Worm (Caenorhabditis elegans) whole organism, mixed stage, embryonic: ENCODE results near the gene F59F5.7.

Experiments
- bed-3 ChIP-seq: fragments of 200-800 bp; sonication (Bioruptor generic); optimal IDR thresholded peaks from 3 replicates; lab custom pipeline; 2018; ENCODE audit warnings: mild to moderate bottlenecking, missing genetic modification characterization, moderate library complexity, missing compliant biosample characterization
- blmp-1 ChIP-seq: fragments of 150-350 bp; optimal IDR thresholded peaks from 2 replicates; lab custom pipeline; 2014; ENCODE audit warnings: missing biosample characterization, missing genetic modification characterization
- ceh-43 ChIP-seq: fragments of 200-800 bp; sonication (Bioruptor generic); optimal IDR thresholded peaks from 2 replicates; lab custom pipeline; 2018; ENCODE audit warnings: mild to moderate bottlenecking, missing genetic modification characterization, moderate library complexity, missing compliant biosample characterization
- ceh-83 ChIP-seq: fragments of 200-800 bp; sonication (Bioruptor generic); optimal IDR thresholded peaks from 2 replicates; lab custom pipeline; 2018; ENCODE audit warnings: mild to moderate bottlenecking, missing genetic modification characterization, missing compliant biosample characterization
- ces-1 ChIP-seq: fragments of 150-350 bp; optimal IDR thresholded peaks from 2 replicates; lab custom pipeline; 2014; ENCODE audit warnings: missing biosample characterization, missing genetic modification reagents, missing genetic modification characterization
- cnd-1 ChIP-seq: fragments of 200-800 bp; sonication (Bioruptor generic); optimal IDR thresholded peaks from 2 replicates; lab custom pipeline; 2018; ENCODE audit warnings: mild to moderate bottlenecking, missing genetic modification characterization, missing compliant biosample characterization
- drap-1 ChIP-seq: fragments of 200-800 bp; sonication (Bioruptor generic); optimal IDR thresholded peaks from 3 replicates; lab custom pipeline; 2018; ENCODE audit warnings: mild to moderate bottlenecking, missing genetic modification characterization, missing compliant biosample characterization
- elt-1 ChIP-seq: sonication (generic microtip); optimal IDR thresholded peaks from 2 replicates; lab custom pipeline; 2017; ENCODE audit warnings: missing genetic modification characterization, mild to moderate bottlenecking, missing compliant biosample characterization, antibody characterized with exemption, moderate library complexity, borderline replicate concordance; ENCODE audit not compliant: insufficient read depth
- elt-3 ChIP-seq: fragments of 150-350 bp; optimal IDR thresholded peaks from 2 replicates; lab custom pipeline; 2014; ENCODE audit warnings: missing biosample characterization, missing genetic modification characterization
- flh-1 ChIP-seq: fragments of 200-800 bp; sonication (Bioruptor generic); optimal IDR thresholded peaks from 2 replicates; lab custom pipeline; 2018; ENCODE audit warnings: mild to moderate bottlenecking, missing genetic modification characterization, moderate library complexity, missing compliant biosample characterization
- ham-2 ChIP-seq: fragments of 200-800 bp; sonication (Bioruptor generic); optimal IDR thresholded peaks from 2 replicates; lab custom pipeline; 2018; ENCODE audit warnings: mild to moderate bottlenecking, missing genetic modification characterization, missing compliant biosample characterization
- hlh-1 ChIP-seq: fragments of 150-350 bp; optimal IDR thresholded peaks from 2 replicates; lab custom pipeline; 2014; ENCODE audit warnings: missing biosample characterization, missing genetic modification reagents, missing genetic modification characterization
- lin-13 ChIP-seq: fragments of 150-350 bp; optimal IDR thresholded peaks from 2 replicates; lab custom pipeline; 2014; ENCODE audit warnings: missing biosample characterization, missing genetic modification characterization
- lin-32 ChIP-seq: fragments of 200-800 bp; sonication (Bioruptor generic); optimal IDR thresholded peaks from 2 replicates; lab custom pipeline; 2018; ENCODE audit warnings: mild to moderate bottlenecking, missing genetic modification characterization, missing compliant biosample characterization
- lsy-2 ChIP-seq: fragments of 150-350 bp; optimal IDR thresholded peaks from 2 replicates; lab custom pipeline; 2014; ENCODE audit warnings: missing biosample characterization, missing genetic modification characterization
- mab-5 ChIP-seq: fragments of 150-350 bp; optimal IDR thresholded peaks from 2 replicates; lab custom pipeline; 2014; ENCODE audit warnings: missing biosample characterization, missing genetic modification characterization
- mep-1 ChIP-seq: fragments of 150-350 bp; optimal IDR thresholded peaks from 2 replicates; lab custom pipeline; 2017; ENCODE audit warnings: missing biosample characterization, missing genetic modification reagents, missing genetic modification characterization, inconsistent platforms
- mls-2 ChIP-seq: sonication (generic microtip); optimal IDR thresholded peaks from 2 replicates; lab custom pipeline; 2016; ENCODE audit warnings: mild to moderate bottlenecking, missing genetic modification characterization, moderate library complexity, missing compliant biosample characterization
- nhr-12 ChIP-seq: fragments of 150-350 bp; optimal IDR thresholded peaks from 2 replicates; lab custom pipeline; 2014; ENCODE audit warnings: missing biosample characterization, missing genetic modification characterization
- nhr-2 ChIP-seq: fragments of 150-350 bp; optimal IDR thresholded peaks from 2 replicates; lab custom pipeline; 2014; ENCODE audit warnings: missing biosample characterization, missing genetic modification characterization
- nhr-237 ChIP-seq: fragments of 150-350 bp; optimal IDR thresholded peaks from 2 replicates; lab custom pipeline; 2014; ENCODE audit warnings: missing biosample characterization, missing genetic modification characterization
- nhr-76 ChIP-seq: sonication (generic microtip); optimal IDR thresholded peaks from 2 replicates; lab custom pipeline; 2017; ENCODE audit warnings: missing biosample characterization, missing genetic modification characterization
- pha-4 ChIP-seq: fragments of 150-350 bp; optimal IDR thresholded peaks from 2 replicates; lab custom pipeline; 2018; ENCODE audit warnings: missing biosample characterization, missing genetic modification reagents, missing genetic modification characterization
- sptf-1 ChIP-seq: sonication (generic microtip); optimal IDR thresholded peaks from 2 replicates; lab custom pipeline; 2017; ENCODE audit warnings: mild to moderate bottlenecking, missing genetic modification characterization, moderate library complexity, missing compliant biosample characterization
- tbx-8 ChIP-seq: fragments of 200-800 bp; sonication (Bioruptor generic); optimal IDR thresholded peaks from 2 replicates; lab custom pipeline; 2018; ENCODE audit warnings: mild to moderate bottlenecking, missing genetic modification characterization, moderate library complexity, missing compliant biosample characterization
- unc-120 ChIP-seq: sonication (generic microtip); optimal IDR thresholded peaks from 2 replicates; lab custom pipeline; 2017; ENCODE audit warnings: missing genetic modification characterization, missing compliant biosample characterization; ENCODE audit not compliant: poor library complexity, severe bottlenecking
- unc-39 ChIP-seq: fragments of 150-350 bp; optimal IDR thresholded peaks from 2 replicates; lab custom pipeline; 2014; ENCODE audit warnings: missing biosample characterization, missing genetic modification characterization
- unc-62 ChIP-seq: fragments of 150-350 bp; optimal IDR thresholded peaks from 2 replicates; lab custom pipeline; 2014; ENCODE audit warnings: missing biosample characterization, missing genetic modification reagents, missing genetic modification characterization
- zip-8 ChIP-seq: fragments of 150-350 bp; optimal IDR thresholded peaks from 2 replicates; lab custom pipeline; 2014; ENCODE audit warnings: missing biosample characterization, missing genetic modification characterization
- ztf-11 ChIP-seq: fragments of 150-350 bp; optimal IDR thresholded peaks from 2 replicates; lab custom pipeline; 2014; ENCODE audit warnings: missing biosample characterization, missing genetic modification characterization

Gene F59F5.7

DNA sequence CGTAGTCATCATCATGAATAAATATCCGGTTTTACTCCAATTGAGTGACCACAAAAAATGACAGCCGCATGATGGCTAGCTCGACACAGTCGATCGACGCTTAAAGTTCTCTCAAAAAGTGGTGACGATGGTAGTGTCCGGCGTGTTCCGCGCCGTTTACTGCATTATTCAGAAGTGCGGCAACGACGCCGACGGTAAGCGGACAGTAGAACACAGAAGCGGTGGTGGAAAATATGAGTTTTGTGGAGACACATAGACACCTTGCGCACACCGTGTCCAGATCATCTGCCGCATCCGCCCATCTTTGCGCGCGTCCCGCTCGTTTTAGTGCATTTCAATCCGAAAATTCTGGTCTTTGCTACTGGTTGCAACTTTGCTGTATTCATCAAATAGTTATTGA lies at the start of gene F59F5.7:
Gene F59F5.7 (plus strand): TSS at position 301 of the 400 bp plus-strand sequence.
- TF ChIP-seq pha-4 (tag; lab: Kevin White, UChicago) (no peak), blmp-1 (tag; lab: Kevin White, UChicago) (no peak), unc-120 (tag; lab: Kevin White, UChicago) (no peak), lin-32 (no peak)

DNA sequence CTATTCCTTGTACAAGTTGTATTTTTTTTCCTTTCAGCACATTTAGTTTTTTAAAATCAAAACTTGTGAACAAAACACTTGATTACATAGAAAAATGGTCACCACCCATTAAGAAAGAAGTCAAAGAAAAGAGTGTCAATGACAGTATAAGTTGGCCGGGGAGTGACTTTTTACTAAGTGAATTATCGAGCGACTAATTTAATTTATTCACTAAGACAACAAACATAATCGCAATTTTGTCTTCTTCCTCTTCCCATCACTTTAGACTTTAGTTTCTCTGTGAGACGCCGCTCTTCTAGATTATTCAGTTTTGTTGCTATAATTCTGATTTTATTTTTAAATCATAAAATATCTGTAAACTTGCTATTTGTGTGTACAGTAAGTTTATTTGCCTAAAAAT lies 45.2 kb upstream of the F59F5.7 start:
- TF ChIP-seq ces-1 (GFP tag; lab: Kevin White, UChicago) (peak; percentile 5), mab-5 (tag; lab: Kevin White, UChicago) (no peak), unc-120 (tag; lab: Kevin White, UChicago) (no peak), elt-3 (tag; lab: Kevin White, UChicago) (no peak)

DNA sequence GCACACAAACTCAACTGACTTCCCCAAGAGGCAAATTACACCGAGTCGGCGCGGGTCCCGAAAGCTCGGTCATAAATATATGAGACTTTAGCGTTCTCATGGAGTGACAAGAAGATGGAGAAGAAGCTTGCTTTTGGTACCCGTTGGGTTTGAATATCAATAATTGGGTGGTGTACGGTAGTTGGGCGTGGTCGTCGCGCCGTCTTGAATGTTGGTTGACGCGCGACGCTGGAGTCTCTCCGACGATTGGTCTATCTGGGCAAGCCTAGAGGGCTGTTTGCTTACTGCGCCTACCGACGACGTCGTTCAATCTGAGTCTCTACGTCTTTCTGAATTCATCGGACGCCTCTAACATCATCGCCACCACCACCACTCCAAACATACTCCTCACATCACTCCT lies 44.5 kb upstream of the F59F5.7 start:
- TF ChIP-seq drap-1 (no peak), ham-2 (GFP tag; lab: Kevin White, UChicago) (peak; percentile 3), ces-1 (GFP tag; lab: Kevin White, UChicago) (no peak), lin-13 (no peak), cnd-1 (tag; lab: Kevin White, UChicago) (no peak), mls-2 (tag; lab: Kevin White, UChicago) (no peak), elt-3 (tag; lab: Kevin White, UChicago) (no peak), mep-1 (tag; lab: Kevin White, UChicago) (no peak), sptf-1 (no peak), unc-39 (no peak), unc-120 (tag; lab: Kevin White, UChicago) (no peak), flh-1 (GFP tag; lab: Kevin White, UChicago) (no peak), nhr-76 (tag; lab: Kevin White, UChicago) (no peak), lin-32 (no peak), mab-5 (tag; lab: Kevin White, UChicago) (no peak), bed-3 (GFP tag; lab: Kevin White, UChicago) (no peak), lsy-2 (tag; lab: Kevin White, UChicago) (peak; percentile 57)

ce11 chrX:10516549-10516948 lies 42.8 kb upstream of the F59F5.7 start:
- TF ChIP-seq hlh-1 (tag; lab: Kevin White, UChicago) (no peak), unc-39 (no peak), nhr-2 (peak; percentile 63), drap-1 (no peak)

- TF ChIP-seq mab-5 (tag; lab: Kevin White, UChicago) (no peak), hlh-1 (tag; lab: Kevin White, UChicago) (no peak), ztf-11 (tag; lab: Kevin White, UChicago) (no peak), ceh-83 (GFP tag; lab: Kevin White, UChicago) (no peak), unc-62 (GFP tag; lab: Kevin White, UChicago) (peak; percentile 92), tbx-8 (no peak), mls-2 (tag; lab: Kevin White, UChicago) (no peak), nhr-12 (no peak), unc-120 (tag; lab: Kevin White, UChicago) (no peak), elt-1 (peak; percentile 91), ces-1 (GFP tag; lab: Kevin White, UChicago) (no peak), unc-39 (no peak), lsy-2 (tag; lab: Kevin White, UChicago) (no peak), nhr-237 (tag; lab: Kevin White, UChicago) (no peak), nhr-76 (tag; lab: Kevin White, UChicago) (no peak), bed-3 (GFP tag; lab: Kevin White, UChicago) (no peak), blmp-1 (tag; lab: Kevin White, UChicago) (no peak), nhr-2 (peak; percentile 69)
Observed at ce11 chrX:10520185-10520584, 39.1 kb upstream of the F59F5.7 start.

ce11 chrX:10521313-10521712 lies 38.0 kb upstream of the F59F5.7 start, which contains the start of gene F14F3.4:
Gene F14F3.4 (minus strand): TSS chrX:10521413.
- TF ChIP-seq nhr-12 (no peak), flh-1 (GFP tag; lab: Kevin White, UChicago) (no peak), ceh-43 (GFP tag; lab: Kevin White, UChicago) (no peak), zip-8 (no peak)
